Fruit fly (Drosophila melanogaster) whole organism, embryonic: ENCODE data around the gene drm.

ENCODE experiments used
- Adf1 ChIP-seq: fragments of 200-800 bp; sonication (Bioruptor generic); IDR thresholded peaks from 2 replicates; pipeline ENCODE4 v1.3.6; 2022; ENCODE audit warnings: missing biosample characterization, missing genetic modification characterization
- BEAF-32 ChIP-seq: fragments of 200-800 bp; sonication (Bioruptor generic); optimal IDR thresholded peaks from 3 replicates; lab custom pipeline; 2017; ENCODE audit warnings: missing biosample characterization, missing genetic modification characterization, mild to moderate bottlenecking, moderate library complexity, missing genetic modification reagents
- CG10267 ChIP-seq: fragments of 200-800 bp; sonication (Bioruptor generic); optimal IDR thresholded peaks from 2 replicates; lab custom pipeline; 2018; ENCODE audit warnings: missing biosample characterization, mild to moderate bottlenecking, missing genetic modification characterization, moderate library complexity
- CG10565 ChIP-seq: fragments of 200-800 bp; sonication (Bioruptor generic); optimal IDR thresholded peaks from 3 replicates; lab custom pipeline; 2016; ENCODE audit warnings: missing biosample characterization, mild to moderate bottlenecking, missing genetic modification characterization
- CG11398 ChIP-seq: fragments of 200-800 bp; sonication (Bioruptor generic); optimal IDR thresholded peaks from 2 replicates; lab custom pipeline; 2016; ENCODE audit warnings: missing biosample characterization, missing genetic modification characterization
- CG1233 ChIP-seq: fragments of 200-800 bp; sonication (Bioruptor generic); optimal IDR thresholded peaks from 4 replicates; lab custom pipeline; 2018; ENCODE audit warnings: missing biosample characterization, mild to moderate bottlenecking, missing genetic modification characterization
- CG14014 ChIP-seq: fragments of 200-800 bp; sonication (Bioruptor generic); IDR thresholded peaks from 2 replicates; pipeline ENCODE4 v1.3.6; 2022; ENCODE audit warnings: missing biosample characterization, missing genetic modification characterization
- CG14710 ChIP-seq: fragments of 200-800 bp; sonication (Bioruptor generic); optimal IDR thresholded peaks from 3 replicates; lab custom pipeline; 2019; ENCODE audit warnings: missing biosample characterization, mild to moderate bottlenecking, missing genetic modification characterization, moderate library complexity
- CG15479 ChIP-seq: fragments of 200-800 bp; sonication (Bioruptor generic); optimal IDR thresholded peaks from 3 replicates; lab custom pipeline; 2019; ENCODE audit warnings: missing biosample characterization, mild to moderate bottlenecking, missing genetic modification characterization, moderate library complexity
- CG15601 ChIP-seq: fragments of 200-800 bp; sonication (Bioruptor generic); optimal IDR thresholded peaks from 3 replicates; lab custom pipeline; 2019; ENCODE audit warnings: missing biosample characterization, mild to moderate bottlenecking, missing genetic modification characterization, moderate library complexity
- CG16813 ChIP-seq: fragments of 200-800 bp; sonication (Bioruptor generic); IDR thresholded peaks from 3 replicates; pipeline ENCODE4 v1.3.6; 2022; ENCODE audit warnings: missing biosample characterization, missing genetic modification characterization; ENCODE audit not compliant: partially characterized antibody
- CG18011 ChIP-seq: fragments of 200-800 bp; sonication (Bioruptor generic); optimal IDR thresholded peaks from 2 replicates; lab custom pipeline; 2017; ENCODE audit warnings: missing biosample characterization, missing genetic modification characterization, mild to moderate bottlenecking, moderate library complexity, missing genotype
- CG18476 ChIP-seq: fragments of 200-800 bp; sonication (Bioruptor generic); optimal IDR thresholded peaks from 2 replicates; lab custom pipeline; 2016; ENCODE audit warnings: missing biosample characterization, mild to moderate bottlenecking, missing genetic modification characterization
- CG2129 ChIP-seq: fragments of 200-800 bp; sonication (Bioruptor generic); IDR thresholded peaks from 2 replicates; pipeline ENCODE4 v1.3.6; 2022; ENCODE audit warnings: missing biosample characterization, missing genetic modification characterization; ENCODE audit not compliant: partially characterized antibody
- CG2875 ChIP-seq: fragments of 200-800 bp; sonication (Bioruptor generic); optimal IDR thresholded peaks from 2 replicates; lab custom pipeline; 2017; ENCODE audit warnings: missing biosample characterization, mild to moderate bottlenecking, missing genetic modification characterization, missing genetic modification reagents
- CG31388 ChIP-seq: fragments of 200-800 bp; sonication (Bioruptor generic); optimal IDR thresholded peaks from 2 replicates; lab custom pipeline; 2016; ENCODE audit warnings: missing biosample characterization, missing genetic modification characterization
- CG32772 ChIP-seq: fragments of 200-800 bp; sonication (Bioruptor generic); IDR thresholded peaks from 2 replicates; pipeline ENCODE4 v1.3.6; 2022; ENCODE audit warnings: missing biosample characterization, missing genetic modification characterization
- CG3838 ChIP-seq: fragments of 200-800 bp; sonication (Bioruptor generic); optimal IDR thresholded peaks from 3 replicates; lab custom pipeline; 2016; ENCODE audit warnings: missing biosample characterization, missing genetic modification characterization
- CG4424 ChIP-seq: fragments of 200-800 bp; sonication (Bioruptor generic); optimal IDR thresholded peaks from 3 replicates; lab custom pipeline; 2016; ENCODE audit warnings: missing biosample characterization, missing genetic modification characterization
- CG5180 ChIP-seq: fragments of 200-800 bp; sonication (Bioruptor generic); optimal IDR thresholded peaks from 3 replicates; lab custom pipeline; 2017; ENCODE audit warnings: missing biosample characterization, missing genetic modification characterization, mild to moderate bottlenecking, moderate library complexity, missing genetic modification reagents
- CG6854 ChIP-seq: fragments of 200-800 bp; sonication (Bioruptor generic); optimal IDR thresholded peaks from 3 replicates; lab custom pipeline; 2017; ENCODE audit warnings: missing biosample characterization, mild to moderate bottlenecking, missing genetic modification characterization
- CG7745 ChIP-seq: fragments of 200-800 bp; sonication (Bioruptor generic); optimal IDR thresholded peaks from 2 replicates; lab custom pipeline; 2018; ENCODE audit warnings: missing biosample characterization, mild to moderate bottlenecking, missing genetic modification characterization, moderate library complexity
- CHES-1-like ChIP-seq: fragments of 200-800 bp; sonication (Bioruptor generic); optimal IDR thresholded peaks from 2 replicates; lab custom pipeline; 2016; ENCODE audit warnings: missing biosample characterization, missing genetic modification characterization
- D19A ChIP-seq: fragments of 200-800 bp; optimal IDR thresholded peaks from 3 replicates; lab custom pipeline; 2019; ENCODE audit warnings: missing biosample characterization, mild to moderate bottlenecking, missing genetic modification characterization, moderate library complexity
- Dll ChIP-seq: fragments of 200-800 bp; sonication (Bioruptor generic); IDR thresholded peaks from 4 replicates; pipeline ENCODE4 v1.3.6; 2022; ENCODE audit warnings: missing biosample characterization, missing genetic modification characterization; ENCODE audit not compliant: partially characterized antibody
- Eip74EF ChIP-seq, 2 experiments: fragments of 200-800 bp in 1 of 2; fragments of >200 bp in 1 of 2; sonication (Bioruptor generic) in 1 of 2; optimal IDR thresholded peaks; 2 replicates each; lab custom pipeline; 2017 to 2019; ENCODE audit warnings: missing biosample characterization in 2 of 2, missing genetic modification characterization in 2 of 2, mild to moderate bottlenecking in 1 of 2, moderate library complexity in 1 of 2
- Ets65A ChIP-seq: fragments of 200-800 bp; sonication (Bioruptor generic); peaks from one replicate; lab custom pipeline; 2016; ENCODE audit warnings: missing biosample characterization, missing genetic modification characterization
- Fer3 ChIP-seq: fragments of 200-800 bp; sonication (Bioruptor generic); optimal IDR thresholded peaks from 2 replicates; lab custom pipeline; 2018; ENCODE audit warnings: missing biosample characterization, mild to moderate bottlenecking, missing genetic modification characterization, moderate library complexity
- Gug ChIP-seq: fragments of 200-800 bp; sonication (Bioruptor generic); IDR thresholded peaks from 4 replicates; pipeline ENCODE4 v1.3.6; 2022; ENCODE audit warnings: missing biosample characterization, missing genetic modification characterization
- H15 ChIP-seq: fragments of 200-800 bp; sonication (Bioruptor generic); IDR thresholded peaks from 3 replicates; pipeline ENCODE4 v1.3.6; 2022; ENCODE audit warnings: missing biosample characterization, missing genetic modification characterization
- Jarid2 ChIP-seq: fragments of 200-800 bp; sonication (Bioruptor generic); optimal IDR thresholded peaks from 3 replicates; lab custom pipeline; 2017; ENCODE audit warnings: mild to moderate bottlenecking, missing biosample characterization, missing genetic modification reagents, missing genetic modification characterization
- MBD-R2 ChIP-seq: fragments of 200-800 bp; sonication (Bioruptor generic); IDR thresholded peaks from 2 replicates; pipeline ENCODE4 v1.3.6; 2022; ENCODE audit warnings: missing biosample characterization, missing genetic modification characterization
- MTF-1 ChIP-seq: fragments of 200-800 bp; sonication (Bioruptor generic); optimal IDR thresholded peaks from 2 replicates; lab custom pipeline; 2018; ENCODE audit warnings: missing biosample characterization, mild to moderate bottlenecking, missing genetic modification characterization, borderline replicate concordance
- Optix ChIP-seq: fragments of 200-800 bp; sonication (Bioruptor generic); IDR thresholded peaks from 3 replicates; pipeline ENCODE4 v1.3.6; 2022; ENCODE audit warnings: missing biosample characterization, missing genetic modification characterization
- Ptx1 ChIP-seq: fragments of 200-800 bp; sonication (Bioruptor generic); IDR thresholded peaks from 2 replicates; pipeline ENCODE4 v1.3.6; 2022; ENCODE audit warnings: missing biosample characterization, missing genetic modification characterization
- Rx ChIP-seq: fragments of 200-800 bp; sonication (Bioruptor generic); IDR thresholded peaks from 2 replicates; pipeline ENCODE4 v1.3.6; 2022; ENCODE audit warnings: missing biosample characterization, missing genetic modification characterization
- Trl ChIP-seq, 3 experiments: fragments of >200 bp in 2 of 3; fragments of 200-800 bp in 1 of 3; sonication (Bioruptor generic) in 1 of 3; optimal IDR thresholded peaks; 2 replicates in 1 of 3; 3 replicates in 2 of 3; lab custom pipeline; 2016 to 2017; ENCODE audit warnings: missing biosample characterization in 1 of 3, missing genetic modification characterization in 1 of 3
- ac ChIP-seq: fragments of 200-800 bp; sonication (Bioruptor generic); optimal IDR thresholded peaks from 3 replicates; lab custom pipeline; 2017; ENCODE audit warnings: missing biosample characterization, mild to moderate bottlenecking, missing genetic modification characterization
- cato ChIP-seq: fragments of 200-800 bp; sonication (Bioruptor generic); optimal IDR thresholded peaks from 2 replicates; lab custom pipeline; 2016; ENCODE audit warnings: missing biosample characterization, missing genetic modification characterization, borderline replicate concordance
- crp ChIP-seq, 2 experiments: fragments of 200-800 bp; sonication (Bioruptor generic); optimal IDR thresholded peaks; 2 replicates in 1 of 2; 3 replicates in 1 of 2; lab custom pipeline; 2017; ENCODE audit warnings: missing biosample characterization in 2 of 2, missing genetic modification characterization in 2 of 2, mild to moderate bottlenecking in 1 of 2, moderate library complexity in 1 of 2
- dmrt11E ChIP-seq: fragments of 200-800 bp; sonication (Bioruptor generic); optimal IDR thresholded peaks from 3 replicates; lab custom pipeline; 2018; ENCODE audit warnings: missing biosample characterization, mild to moderate bottlenecking, missing genetic modification characterization, moderate library complexity
- gce ChIP-seq: fragments of 200-800 bp; sonication (Bioruptor generic); IDR thresholded peaks from 3 replicates; pipeline ENCODE4 v1.3.6; 2022; ENCODE audit warnings: missing biosample characterization, missing genetic modification characterization
- grau ChIP-seq: fragments of 200-800 bp; optimal IDR thresholded peaks from 3 replicates; lab custom pipeline; 2019; ENCODE audit warnings: missing biosample characterization, mild to moderate bottlenecking, missing genetic modification characterization, moderate library complexity
- gsb ChIP-seq: fragments of 200-800 bp; sonication (Bioruptor generic); IDR thresholded peaks from 2 replicates; pipeline ENCODE4 v1.3.6; 2022; ENCODE audit warnings: missing biosample characterization, missing genetic modification characterization
- inv ChIP-seq: fragments of 200-800 bp; sonication (Bioruptor generic); IDR thresholded peaks from 2 replicates; pipeline ENCODE4 v1.3.6; 2022; ENCODE audit warnings: missing biosample characterization, missing genetic modification characterization; ENCODE audit not compliant: partially characterized antibody
- lilli ChIP-seq: fragments of 200-800 bp; sonication (Bioruptor generic); optimal IDR thresholded peaks from 3 replicates; lab custom pipeline; 2016; ENCODE audit warnings: missing biosample characterization, missing genetic modification characterization
- pnt ChIP-seq: fragments of 200-800 bp; sonication (Bioruptor generic); optimal IDR thresholded peaks from 3 replicates; lab custom pipeline; 2016; ENCODE audit warnings: missing biosample characterization, missing genetic modification characterization
- sens ChIP-seq: fragments of 200-800 bp; sonication (Bioruptor generic); peaks from one replicate; lab custom pipeline; 2016; ENCODE audit warnings: missing biosample characterization, missing genetic modification characterization
- zen ChIP-seq: fragments of 200-800 bp; sonication (Bioruptor generic); optimal IDR thresholded peaks from 3 replicates; lab custom pipeline; 2018; ENCODE audit warnings: missing biosample characterization, mild to moderate bottlenecking, missing genetic modification characterization, moderate library complexity
- zf30C ChIP-seq: fragments of 200-800 bp; sonication (Bioruptor generic); optimal IDR thresholded peaks from 3 replicates; lab custom pipeline; 2018; ENCODE audit warnings: missing biosample characterization, mild to moderate bottlenecking, missing genetic modification characterization

Gene drm

DNA sequence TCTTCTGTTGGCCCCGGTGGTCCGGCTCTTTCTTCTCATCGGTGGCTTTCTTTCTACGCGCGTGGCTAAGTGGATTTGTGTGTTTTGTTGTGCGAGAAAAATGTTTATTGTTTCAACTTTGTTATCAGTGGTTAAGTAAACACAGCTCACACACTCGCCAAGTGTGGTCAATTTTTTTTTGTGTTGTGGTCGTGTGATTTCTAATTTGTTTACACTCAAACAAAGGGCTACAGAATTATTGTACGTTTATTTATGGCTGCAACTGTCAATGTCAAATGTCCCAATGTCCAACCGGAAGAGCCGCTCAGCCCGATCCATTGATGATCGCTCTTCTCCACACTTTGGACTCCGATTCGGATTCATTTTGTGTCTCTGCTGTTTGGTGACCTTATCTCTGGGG, 31.5 kb downstream of the drm start:
- TF ChIP-seq CG10267 (tag; lab: Kevin White, UChicago) = no peak
- no peak for TF ChIP-seq D19A (tag; lab: Kevin White, UChicago)
- no peak for TF ChIP-seq zen (tag; lab: Kevin White, UChicago)
- TF ChIP-seq H15 (GFP tag; lab: Robert Waterston, UW) = no peak
- TF ChIP-seq CG18011 (GFP tag; lab: Kevin White, UChicago) = no peak
- no peak for TF ChIP-seq Ets65A (GFP tag; lab: Kevin White, UChicago)
- TF ChIP-seq lilli = no peak
- TF ChIP-seq CG6854 (GFP tag; lab: Kevin White, UChicago) = no peak
- TF ChIP-seq dmrt11E (tag; lab: Kevin White, UChicago) = peak; percentile 47
- no peak for TF ChIP-seq CG31388 (GFP tag; lab: Kevin White, UChicago)
- peak in 1 of 2 experiments; percentile 6 for TF ChIP-seq Eip74EF (GFP tag; optimal IDR thresholded peaks at IDR 0.05; lab: Kevin White, UChicago)
- peak; percentile 52 for TF ChIP-seq ac (GFP tag; lab: Kevin White, UChicago)
- TF ChIP-seq crp (GFP tag; optimal IDR thresholded peaks at IDR 0.05; lab: Kevin White, UChicago) = no peak
- TF ChIP-seq Dll (GFP tag; lab: Robert Waterston, UW) = no peak
- peak; percentile 6 for TF ChIP-seq CG14710 (tag; lab: Kevin White, UChicago)
- no peak for TF ChIP-seq CG5180
- peak; percentile 8 for TF ChIP-seq sens (GFP tag; lab: Kevin White, UChicago)
- peak; percentile 7 for TF ChIP-seq MTF-1
- TF ChIP-seq CG10565 = no peak
- no peak for TF ChIP-seq cato
- TF ChIP-seq CG7745 (tag; lab: Kevin White, UChicago) = peak; percentile 33
- no peak for TF ChIP-seq grau (tag; lab: Kevin White, UChicago)
- TF ChIP-seq pnt = no peak
- TF ChIP-seq CG1233 (GFP tag; lab: Kevin White, UChicago) = peak; percentile 48
- TF ChIP-seq Fer3 (tag; lab: Kevin White, UChicago) = no peak
- TF ChIP-seq Trl (optimal IDR thresholded peaks at IDR 0.05; lab: Kevin White, UChicago) = no peak
- peak; percentile 20 for TF ChIP-seq Trl (GFP tag; optimal IDR thresholded peaks at IDR 0.05; lab: Kevin White, UChicago)
- no peak for TF ChIP-seq CG14014 (GFP tag; lab: Robert Waterston, UW)
- TF ChIP-seq gsb (GFP tag; lab: Robert Waterston, UW) = no peak
- TF ChIP-seq gce (GFP tag; lab: Robert Waterston, UW) = no peak
- TF ChIP-seq CG18476 (GFP tag; lab: Kevin White, UChicago) = no peak
- TF ChIP-seq CG15601 (tag; lab: Kevin White, UChicago) = peak; percentile 0
- TF ChIP-seq inv (GFP tag; lab: Robert Waterston, UW) = no peak
- TF ChIP-seq zf30C (GFP tag; lab: Kevin White, UChicago) = no peak
- no peak for TF ChIP-seq CG2129 (GFP tag; lab: Robert Waterston, UW)
- no peak for TF ChIP-seq MBD-R2
- TF ChIP-seq Optix (GFP tag; lab: Robert Waterston, UW) = no peak
- TF ChIP-seq CHES-1-like (GFP tag; lab: Kevin White, UChicago) = no peak
- no peak for TF ChIP-seq CG3838
- peak; percentile 29 for TF ChIP-seq CG2875
- TF ChIP-seq Gug = no peak
- TF ChIP-seq Ptx1 (GFP tag; lab: Robert Waterston, UW) = no peak
- no peak for TF ChIP-seq Adf1 (GFP tag; lab: Robert Waterston, UW)
- TF ChIP-seq CG15479 = peak; percentile 32
- TF ChIP-seq CG32772 (GFP tag; lab: Robert Waterston, UW) = no peak
- TF ChIP-seq CG16813 (GFP tag; lab: Robert Waterston, UW) = no peak
- TF ChIP-seq Jarid2 (GFP tag; lab: Kevin White, UChicago) = peak; percentile 8
- no peak for TF ChIP-seq Rx (GFP tag; lab: Robert Waterston, UW)
- no peak for TF ChIP-seq CG11398
- TF ChIP-seq BEAF-32 (GFP tag; lab: Kevin White, UChicago) = no peak
- TF ChIP-seq CG4424 (GFP tag; lab: Kevin White, UChicago) = no peak
